Fruit fly (Drosophila melanogaster) whole organism: Measurements from ENCODE around the gene CG34015.
A peak's percentile ranks its signal among the peaks of the same experiment; 100 is the strongest.

Source experiments
- CG8478 ChIP-seq: fragments of >200 bp; optimal IDR thresholded peaks from 2 replicates; lab custom pipeline; 2018; ENCODE audit warnings: inconsistent platforms
- Dll ChIP-seq: fragments of >200 bp; optimal IDR thresholded peaks from 2 replicates; lab custom pipeline; 2017
- EcR ChIP-seq, 2 experiments: fragments of >200 bp; optimal IDR thresholded peaks; 2 replicates each; lab custom pipeline; 2017; ENCODE audit warnings: missing biosample characterization in 2 of 2, missing genetic modification characterization in 2 of 2, missing genetic modification reagents in 2 of 2
- pan ChIP-seq: fragments of >200 bp; optimal IDR thresholded peaks from 2 replicates; lab custom pipeline; 2017
- psq ChIP-seq: fragments of >200 bp; optimal IDR thresholded peaks from 2 replicates; lab custom pipeline; 2017
- usp ChIP-seq: fragments of >200 bp; optimal IDR thresholded peaks from 2 replicates; lab custom pipeline; 2017; ENCODE audit warnings: missing biosample characterization, missing genetic modification characterization, mixed read lengths

dm6 chrX:16448252-16449191 lies at the start of gene CG34015, which contains the start of gene eIF4H1:
- peak; percentile 40 for TF ChIP-seq CG8478 (lab: Kevin White, UChicago)
- no peak for TF ChIP-seq usp (GFP tag; lab: Kevin White, UChicago)
- TF ChIP-seq psq (lab: Kevin White, UChicago), result no peak
- no peak for TF ChIP-seq pan (lab: Kevin White, UChicago)
- TF ChIP-seq Dll (lab: Kevin White, UChicago), result no peak
- no peak for TF ChIP-seq EcR (GFP tag; optimal IDR thresholded peaks at IDR 0.05; lab: Kevin White, UChicago)
